Worm (Caenorhabditis elegans): ENCODE data around the gene F40G9.18.

Gene F40G9.18

DNA sequence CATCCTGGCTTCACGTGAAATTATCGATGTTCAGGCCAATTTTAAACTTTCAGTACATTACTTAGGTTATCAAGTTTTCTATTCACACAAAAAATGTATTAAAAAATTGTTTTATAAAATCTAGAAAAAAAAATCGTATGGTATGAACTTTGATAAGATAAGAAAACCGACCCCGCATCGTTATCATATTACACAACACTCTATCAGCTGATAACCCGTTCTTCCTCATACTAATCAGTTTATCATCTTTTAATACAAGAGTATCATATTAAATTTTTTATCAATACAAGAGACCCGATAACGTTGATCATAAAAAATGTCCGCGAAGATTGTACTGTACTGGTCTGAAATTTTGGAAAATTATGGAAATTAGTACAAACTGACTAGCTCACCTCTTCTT, 15.2 kb downstream of the F40G9.18 start:
- no peak for TF ChIP-seq F13H6.1 (tag; optimal IDR thresholded peaks at IDR 0.05)
- TF ChIP-seq R02D3.7 (tag; optimal IDR thresholded peaks at IDR 0.05), result no peak
- no peak for TF ChIP-seq Y55F3AM.14 (GFP tag; optimal IDR thresholded peaks at IDR 0.05)
- TF ChIP-seq ceh-16 (tag; optimal IDR thresholded peaks at IDR 0.05), result no peak
- no peak for TF ChIP-seq nhr-10 (tag; optimal IDR thresholded peaks at IDR 0.05)
- no peak for TF ChIP-seq peb-1 (tag; optimal IDR thresholded peaks at IDR 0.05)
- TF ChIP-seq lin-13 (GFP tag; optimal IDR thresholded peaks at IDR 0.05), result no peak
- TF ChIP-seq sma-3 (GFP tag; optimal IDR thresholded peaks at IDR 0.05), result peak; percentile 17
- no peak for TF ChIP-seq unc-62 (GFP tag; optimal IDR thresholded peaks at IDR 0.05)
- TF ChIP-seq mab-5 (tag; optimal IDR thresholded peaks at IDR 0.05), result no peak
- peak; percentile 71 for TF ChIP-seq crh-2 (tag; optimal IDR thresholded peaks at IDR 0.05)
- TF ChIP-seq ztf-11 (tag; optimal IDR thresholded peaks at IDR 0.05), result no peak
- no peak for TF ChIP-seq elt-1 (tag; optimal IDR thresholded peaks at IDR 0.05)
- TF ChIP-seq elt-3 (tag; optimal IDR thresholded peaks at IDR 0.05), result no peak
- TF ChIP-seq nhr-237 (tag; optimal IDR thresholded peaks at IDR 0.05), result no peak
- no peak for TF ChIP-seq nhr-77 (tag; optimal IDR thresholded peaks at IDR 0.05)
- TF ChIP-seq ama-1 (optimal IDR thresholded peaks at IDR 0.05), result no peak
- TF ChIP-seq egl-27 (tag; optimal IDR thresholded peaks at IDR 0.05), result peak; percentile 55
- no peak for TF ChIP-seq mdl-1 (tag; optimal IDR thresholded peaks at IDR 0.05)
- no peak for TF ChIP-seq zag-1 (tag; optimal IDR thresholded peaks at IDR 0.05)
- no peak for TF ChIP-seq sem-4 (tag; optimal IDR thresholded peaks at IDR 0.05)
- no peak for TF ChIP-seq lin-11 (tag; optimal IDR thresholded peaks at IDR 0.05)
- TF ChIP-seq nhr-6 (tag; optimal IDR thresholded peaks at IDR 0.05), result no peak
- TF ChIP-seq unc-55 (GFP tag; optimal IDR thresholded peaks at IDR 0.05), result no peak
- TF ChIP-seq dmd-4 (tag; optimal IDR thresholded peaks at IDR 0.05), result no peak
- TF ChIP-seq nhr-21 (tag; optimal IDR thresholded peaks at IDR 0.05), result no peak
- TF ChIP-seq gmeb-1 (tag; optimal IDR thresholded peaks at IDR 0.05), result peak; percentile 61
- peak; percentile 72 for TF ChIP-seq sma-9 (GFP tag; optimal IDR thresholded peaks at IDR 0.05)
- no peak for TF ChIP-seq sma-9 (tag; optimal IDR thresholded peaks at IDR 0.05)
- no peak for TF ChIP-seq nhr-25 (tag; optimal IDR thresholded peaks at IDR 0.05)
- no peak for TF ChIP-seq nhr-23 (tag; optimal IDR thresholded peaks at IDR 0.05)
- TF ChIP-seq nhr-129 (tag; optimal IDR thresholded peaks at IDR 0.05), result no peak
- TF ChIP-seq skn-1 (tag; optimal IDR thresholded peaks at IDR 0.05), result peak; percentile 34
- no peak for TF ChIP-seq blmp-1 (tag; optimal IDR thresholded peaks at IDR 0.05; ENCODE audit: insufficient read depth)
- TF ChIP-seq ztf-4 (tag; optimal IDR thresholded peaks at IDR 0.05), result no peak
- no peak for TF ChIP-seq unc-39 (tag; optimal IDR thresholded peaks at IDR 0.05)
- no peak for TF ChIP-seq lin-39 (tag; optimal IDR thresholded peaks at IDR 0.05)
- TF ChIP-seq fos-1 (tag; optimal IDR thresholded peaks at IDR 0.05), result peak; percentile 100
- TF ChIP-seq snpc-4 (tag; optimal IDR thresholded peaks at IDR 0.05), result no peak
- no peak for TF ChIP-seq alr-1 (tag; optimal IDR thresholded peaks at IDR 0.05)
- TF ChIP-seq mbf-1 (tag; optimal IDR thresholded peaks at IDR 0.05), result no peak
- TF ChIP-seq ztf-1 (GFP tag; conservative IDR thresholded peaks at IDR 0.05), result no peak
- no peak for TF ChIP-seq aly-2 (tag; optimal IDR thresholded peaks at IDR 0.05)
- no peak for TF ChIP-seq ZK546.5 (tag; optimal IDR thresholded peaks at IDR 0.05)
- TF ChIP-seq lsy-2 (tag; optimal IDR thresholded peaks at IDR 0.05), result no peak
- TF ChIP-seq ceh-82 (tag; optimal IDR thresholded peaks at IDR 0.05), result no peak
- TF ChIP-seq nhr-11 (tag; optimal IDR thresholded peaks at IDR 0.05), result no peak
- TF ChIP-seq C34F6.9 (tag; optimal IDR thresholded peaks at IDR 0.05), result no peak
- TF ChIP-seq nhr-12 (tag; optimal IDR thresholded peaks at IDR 0.05), result no peak

- no peak for TF ChIP-seq blmp-1 (tag; optimal IDR thresholded peaks at IDR 0.05; ENCODE audit: insufficient read depth)
- TF ChIP-seq lsy-2 (tag; optimal IDR thresholded peaks at IDR 0.05), result no peak
- TF ChIP-seq ztf-1 (GFP tag; conservative IDR thresholded peaks at IDR 0.05), result no peak
- no peak for TF ChIP-seq ztf-4 (tag; optimal IDR thresholded peaks at IDR 0.05)
- TF ChIP-seq elt-1 (tag; optimal IDR thresholded peaks at IDR 0.05), result no peak
- TF ChIP-seq zag-1 (tag; optimal IDR thresholded peaks at IDR 0.05), result no peak
These were observed 18.3 kb downstream of the F40G9.18 start for ce11 chrIII:151084-151483.
